Worm (Caenorhabditis elegans): ENCODE results near the gene C49C3.15.

DNA sequence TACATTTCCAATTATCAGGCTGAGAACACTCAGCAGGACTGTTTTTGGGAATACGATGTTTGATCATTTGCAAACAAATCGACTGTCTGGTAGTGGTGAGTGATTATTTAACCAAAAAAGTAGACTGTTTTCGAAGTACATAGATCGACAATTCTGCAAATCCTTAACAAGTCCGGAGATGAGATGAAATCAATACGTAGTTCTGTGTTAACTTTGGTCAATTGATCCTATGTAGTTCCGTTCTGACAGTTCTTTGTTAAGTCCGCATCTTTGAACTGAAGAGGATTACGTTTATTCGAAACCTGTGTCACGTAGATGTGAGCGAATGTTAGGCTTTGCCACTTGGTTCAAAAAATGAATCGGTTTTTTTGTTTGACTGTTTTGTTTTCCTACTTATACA lies 17.6 kb downstream of the C49C3.15 start, which contains the start of gene clec-199:
- no peak for TF ChIP-seq unc-62 (GFP tag; optimal IDR thresholded peaks at IDR 0.05)
- TF ChIP-seq ama-1 (optimal IDR thresholded peaks at IDR 0.05): no peak
- no peak for TF ChIP-seq nhr-28 (tag; optimal IDR thresholded peaks at IDR 0.05)
- TF ChIP-seq ZK546.5 (tag; optimal IDR thresholded peaks at IDR 0.05): no peak
- no peak for TF ChIP-seq elt-1 (tag; optimal IDR thresholded peaks at IDR 0.05)
- TF ChIP-seq snpc-4 (tag; optimal IDR thresholded peaks at IDR 0.05): no peak
- TF ChIP-seq elt-3 (tag; optimal IDR thresholded peaks at IDR 0.05): no peak

All from whole organism, L3 larva.